Worm (Caenorhabditis elegans) whole organism, young adult: ENCODE data around the gene fbxc-20.

Experiments used
- C17E4.6 ChIP-seq: fragments of 200-800 bp; sonication (Bioruptor generic); IDR thresholded peaks from 2 replicates; pipeline ENCODE4 v1.3.6; 2022; ENCODE audit warnings: missing genetic modification reagents, missing genetic modification characterization, missing compliant biosample characterization
- D2030.7 ChIP-seq: fragments of 200-800 bp; sonication (Bioruptor generic); IDR thresholded peaks from 2 replicates; pipeline ENCODE4 v1.3.6; 2022; ENCODE audit warnings: missing genetic modification reagents, missing genetic modification characterization, missing compliant biosample characterization
- F23B12.7 ChIP-seq: sonication (generic microtip); optimal IDR thresholded peaks from 2 replicates; lab custom pipeline; 2017; ENCODE audit warnings: missing genetic modification characterization, mild to moderate bottlenecking, missing compliant biosample characterization, antibody characterized with exemption, moderate library complexity; ENCODE audit not compliant: insufficient read depth
- F33H1.4 ChIP-seq: fragments of 200-800 bp; sonication (Bioruptor generic); IDR thresholded peaks from 2 replicates; pipeline ENCODE4 v1.3.6; 2022; ENCODE audit warnings: missing genetic modification reagents, missing genetic modification characterization, missing compliant biosample characterization
- K11D2.4 ChIP-seq: fragments of 200-800 bp; sonication (Bioruptor generic); IDR thresholded peaks from 2 replicates; pipeline ENCODE4 v1.3.6; 2022; ENCODE audit warnings: missing genetic modification reagents, missing genetic modification characterization, missing compliant biosample characterization
- Y53F4B.3 ChIP-seq: fragments of 200-800 bp; sonication (Bioruptor generic); IDR thresholded peaks from 2 replicates; pipeline ENCODE4 v1.3.6; 2022; ENCODE audit warnings: missing genetic modification reagents, missing genetic modification characterization, missing compliant biosample characterization
- aptf-2 ChIP-seq: fragments of 200-800 bp; sonication (Bioruptor generic); conservative IDR thresholded peaks from 2 replicates; pipeline ENCODE4 v1.3.6; 2022; ENCODE audit warnings: missing genetic modification reagents, missing genetic modification characterization, missing compliant biosample characterization
- athp-1 ChIP-seq: sonication (generic microtip); optimal IDR thresholded peaks from 2 replicates; lab custom pipeline; 2017; ENCODE audit warnings: mild to moderate bottlenecking, missing genetic modification characterization, missing compliant biosample characterization
- attf-3 ChIP-seq: fragments of 200-800 bp; sonication (Bioruptor generic); conservative IDR thresholded peaks from 2 replicates; pipeline ENCODE4 v1.3.6; 2022; ENCODE audit warnings: missing genetic modification reagents, missing genetic modification characterization, missing compliant biosample characterization
- attf-5 ChIP-seq: fragments of 200-800 bp; sonication (Bioruptor generic); optimal IDR thresholded peaks from 2 replicates; lab custom pipeline; 2018; ENCODE audit warnings: mild to moderate bottlenecking, missing genetic modification characterization, missing compliant biosample characterization
- bed-1 ChIP-seq: fragments of 200-800 bp; sonication (Bioruptor generic); IDR thresholded peaks from 2 replicates; pipeline ENCODE4 v1.3.6; 2022; ENCODE audit warnings: missing genetic modification reagents, missing genetic modification characterization, missing compliant biosample characterization
- ceh-91 ChIP-seq: fragments of 200-800 bp; sonication (Bioruptor generic); IDR thresholded peaks from 2 replicates; pipeline ENCODE4 v1.3.6; 2022; ENCODE audit warnings: missing genetic modification reagents, missing genetic modification characterization, missing compliant biosample characterization
- chd-7 ChIP-seq: sonication (generic microtip); optimal IDR thresholded peaks from 2 replicates; lab custom pipeline; 2016; ENCODE audit warnings: mild to moderate bottlenecking, missing genetic modification characterization, moderate library complexity, missing compliant biosample characterization
- egl-18 ChIP-seq: fragments of 200-800 bp; sonication (Bioruptor generic); IDR thresholded peaks from 2 replicates; pipeline ENCODE4 v1.3.6; 2022; ENCODE audit warnings: missing genetic modification reagents, missing genetic modification characterization, missing compliant biosample characterization
- egl-44 ChIP-seq: fragments of 200-800 bp; sonication (Bioruptor generic); IDR thresholded peaks from 2 replicates; pipeline ENCODE4 v1.3.6; 2022; ENCODE audit warnings: missing genetic modification reagents, missing genetic modification characterization, missing compliant biosample characterization
- ekl-4 ChIP-seq: fragments of 200-800 bp; sonication (Bioruptor generic); IDR thresholded peaks from 2 replicates; pipeline ENCODE4 v1.3.6; 2022; ENCODE audit warnings: missing genetic modification reagents, missing genetic modification characterization, missing compliant biosample characterization
- ets-4 ChIP-seq: fragments of 200-800 bp; sonication (Bioruptor generic); optimal IDR thresholded peaks from 2 replicates; lab custom pipeline; 2018; ENCODE audit warnings: mild to moderate bottlenecking, missing genetic modification characterization, missing compliant biosample characterization
- him-1 ChIP-seq: sonication (generic microtip); optimal IDR thresholded peaks from 2 replicates; lab custom pipeline; 2016; ENCODE audit warnings: missing genotype, missing genetic modification reagents, missing genetic modification characterization, missing compliant biosample characterization
- hmg-20 ChIP-seq: fragments of 200-800 bp; sonication (Bioruptor generic); IDR thresholded peaks from 2 replicates; pipeline ENCODE4 v1.3.6; 2022; ENCODE audit warnings: missing genetic modification reagents, missing genetic modification characterization, missing compliant biosample characterization
- hrde-1 ChIP-seq: sonication (generic microtip); optimal IDR thresholded peaks from 2 replicates; lab custom pipeline; 2016; ENCODE audit warnings: missing genetic modification characterization, mild to moderate bottlenecking, missing compliant biosample characterization, moderate library complexity, missing genotype, missing genetic modification reagents, borderline replicate concordance
- hsf-1 ChIP-seq: fragments of 200-800 bp; sonication (Bioruptor generic); IDR thresholded peaks from 2 replicates; pipeline ENCODE4 v1.3.6; 2022; ENCODE audit warnings: missing genetic modification reagents, missing genetic modification characterization, missing compliant biosample characterization
- let-607 ChIP-seq, 2 experiments: fragments of 200-800 bp in 1 of 2; sonication (Bioruptor generic) in 1 of 2; sonication (generic microtip) in 1 of 2; optimal IDR thresholded peaks; 2 replicates each; lab custom pipeline; 2016 to 2018; ENCODE audit warnings: mild to moderate bottlenecking in 2 of 2, missing compliant biosample characterization in 2 of 2, missing genetic modification characterization in 2 of 2, moderate library complexity in 2 of 2, missing genotype in 1 of 2
- lin-35 ChIP-seq, 3 experiments: fragments of 150-350 bp in 2 of 3; sonication (generic microtip) in 1 of 3; optimal IDR thresholded peaks; 2 replicates each; lab custom pipeline; 2014 to 2018; ENCODE audit warnings: missing biosample characterization in 3 of 3, missing genetic modification characterization in 3 of 3, missing genetic modification reagents in 3 of 3
- lir-1 ChIP-seq: fragments of 200-800 bp; sonication (Bioruptor generic); conservative IDR thresholded peaks from 2 replicates; pipeline ENCODE4 v1.3.6; 2022; ENCODE audit warnings: missing genetic modification reagents, missing genetic modification characterization, missing compliant biosample characterization
- mel-28 ChIP-seq: sonication (generic microtip); optimal IDR thresholded peaks from 2 replicates; lab custom pipeline; 2016; ENCODE audit warnings: borderline replicate concordance, mild to moderate bottlenecking, missing genetic modification characterization, missing compliant biosample characterization
- mxl-1 ChIP-seq: sonication (generic microtip); optimal IDR thresholded peaks from 2 replicates; lab custom pipeline; 2016; ENCODE audit warnings: missing genetic modification characterization, missing compliant biosample characterization
- nfyb-1 ChIP-seq: fragments of 200-800 bp; sonication (Bioruptor generic); IDR thresholded peaks from 2 replicates; pipeline ENCODE4 v1.3.6; 2022; ENCODE audit warnings: missing genetic modification reagents, missing genetic modification characterization, missing compliant biosample characterization
- nhr-179 ChIP-seq: sonication (generic microtip); optimal IDR thresholded peaks from 2 replicates; lab custom pipeline; 2016; ENCODE audit warnings: mild to moderate bottlenecking, missing genetic modification characterization, missing compliant biosample characterization
- nhr-27 ChIP-seq: fragments of 200-800 bp; sonication (Bioruptor generic); optimal IDR thresholded peaks from 2 replicates; lab custom pipeline; 2018; ENCODE audit warnings: mild to moderate bottlenecking, missing genetic modification characterization, moderate library complexity, missing compliant biosample characterization
- pbrm-1 ChIP-seq: fragments of 200-800 bp; sonication (Bioruptor generic); IDR thresholded peaks from 2 replicates; pipeline ENCODE4 v1.3.6; 2022; ENCODE audit warnings: missing genetic modification reagents, missing genetic modification characterization, missing compliant biosample characterization
- rcor-1 ChIP-seq: fragments of 200-800 bp; sonication (Bioruptor generic); IDR thresholded peaks from 2 replicates; pipeline ENCODE4 v1.3.6; 2022; ENCODE audit warnings: missing genetic modification reagents, missing genetic modification characterization, missing compliant biosample characterization
- sptf-2 ChIP-seq: fragments of 200-800 bp; sonication (Bioruptor generic); optimal IDR thresholded peaks from 2 replicates; lab custom pipeline; 2018; ENCODE audit warnings: mild to moderate bottlenecking, missing genetic modification characterization, missing compliant biosample characterization
- tlf-1 ChIP-seq: fragments of 200-800 bp; sonication (Bioruptor generic); optimal IDR thresholded peaks from 2 replicates; lab custom pipeline; 2018; ENCODE audit warnings: mild to moderate bottlenecking, missing genetic modification characterization, missing compliant biosample characterization
- unc-130 ChIP-seq: sonication (generic microtip); optimal IDR thresholded peaks from 2 replicates; lab custom pipeline; 2016; ENCODE audit warnings: missing genetic modification reagents, missing genetic modification characterization, missing compliant biosample characterization
- xnd-1 ChIP-seq: sonication (generic microtip); optimal IDR thresholded peaks from 2 replicates; lab custom pipeline; 2016; ENCODE audit warnings: missing genotype, missing genetic modification reagents, missing genetic modification characterization, missing compliant biosample characterization
- ztf-18 ChIP-seq: sonication (generic microtip); optimal IDR thresholded peaks from 2 replicates; lab custom pipeline; 2016; ENCODE audit warnings: missing genotype, mild to moderate bottlenecking, missing genetic modification characterization, missing compliant biosample characterization
- ztf-28 ChIP-seq: fragments of 200-800 bp; sonication (Bioruptor generic); IDR thresholded peaks from 2 replicates; pipeline ENCODE4 v1.3.6; 2022; ENCODE audit warnings: missing genetic modification reagents, missing genetic modification characterization, missing compliant biosample characterization

The fbxc-20 gene

DNA sequence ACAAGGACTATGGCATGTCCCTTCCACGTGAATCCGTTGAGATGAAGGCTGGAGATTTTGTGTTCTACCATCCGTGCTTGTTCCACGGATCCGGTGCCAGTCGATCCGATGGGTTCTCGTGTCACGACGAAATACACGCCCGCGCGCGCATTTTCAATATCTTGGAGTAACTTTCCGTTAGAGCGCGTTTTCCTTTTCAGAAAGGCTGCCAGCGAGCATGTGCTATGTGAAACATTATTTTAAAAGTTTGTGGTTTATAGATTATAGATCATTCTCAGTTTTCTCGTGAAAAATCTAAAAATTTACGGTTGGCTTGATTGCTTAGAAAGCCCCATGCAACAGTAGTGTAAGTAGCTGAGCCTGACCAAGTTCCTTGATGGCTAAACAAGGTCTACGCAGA, at the start of gene fbxc-20:
Gene fbxc-20 (plus strand): TSS at position 301 of the 400 bp plus-strand sequence.
- TF ChIP-seq lin-35 (GFP tag; optimal IDR thresholded peaks at IDR 0.05; lab: Kevin White, UChicago) (no peak), ztf-18 (tag; lab: Kevin White, UChicago) (no peak), unc-130 (GFP tag; lab: Kevin White, UChicago) (no peak), him-1 (no peak), bed-1 (GFP tag; lab: Robert Waterston, UW) (no peak), lir-1 (GFP tag; lab: Robert Waterston, UW) (no peak), mxl-1 (tag; lab: Kevin White, UChicago) (no peak), ekl-4 (GFP tag; lab: Robert Waterston, UW) (no peak), pbrm-1 (GFP tag; lab: Robert Waterston, UW) (no peak), ztf-28 (no peak), egl-44 (GFP tag; lab: Robert Waterston, UW) (no peak), C17E4.6 (GFP tag; lab: Robert Waterston, UW) (no peak), F23B12.7 (tag; lab: Kevin White, UChicago) (no peak), K11D2.4 (GFP tag; lab: Robert Waterston, UW) (no peak), hmg-20 (GFP tag; lab: Robert Waterston, UW) (no peak), attf-3 (GFP tag; lab: Robert Waterston, UW) (no peak), tlf-1 (GFP tag; lab: Kevin White, UChicago) (no peak), Y53F4B.3 (GFP tag; lab: Robert Waterston, UW) (no peak)
- TF ChIP-seq, all 124 proteins: peak for 0

DNA sequence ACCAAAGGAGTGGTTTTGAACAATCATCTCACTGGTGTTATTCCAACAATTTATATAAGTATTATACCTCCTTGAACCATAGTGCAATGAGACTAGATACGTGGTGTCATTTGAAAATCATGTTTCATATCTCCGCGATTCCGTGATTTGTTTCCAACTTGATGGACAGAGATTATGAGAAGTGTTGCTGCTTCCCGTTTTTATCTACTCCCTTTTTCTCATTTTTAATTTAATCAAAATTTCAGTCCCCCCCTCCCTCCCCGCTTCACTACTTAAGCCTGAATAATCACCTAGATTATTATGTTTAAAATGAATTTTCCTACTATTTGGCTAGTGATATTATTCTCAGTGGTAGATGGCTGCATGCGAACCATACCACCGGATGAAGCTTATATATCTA, 46.8 kb upstream of the fbxc-20 start, which contains the start of gene F16G10.3:
Gene F16G10.3 (plus strand): TSS at position 301 of the 400 bp plus-strand sequence.
- no peak for TF ChIP-seq hrde-1 (tag; lab: Kevin White, UChicago)
- TF ChIP-seq nhr-179: no peak
- no peak for TF ChIP-seq lin-35 (GFP tag; optimal IDR thresholded peaks at IDR 0.05; lab: Kevin White, UChicago)
- TF ChIP-seq nfyb-1 (GFP tag; lab: Robert Waterston, UW): no peak
- TF ChIP-seq F23B12.7 (tag; lab: Kevin White, UChicago): no peak
- TF ChIP-seq hsf-1: no peak
- TF ChIP-seq nhr-27 (tag; lab: Kevin White, UChicago): no peak
- no peak for TF ChIP-seq ceh-91 (GFP tag; lab: Robert Waterston, UW)
- TF ChIP-seq, all 124 proteins: peak for 0

DNA sequence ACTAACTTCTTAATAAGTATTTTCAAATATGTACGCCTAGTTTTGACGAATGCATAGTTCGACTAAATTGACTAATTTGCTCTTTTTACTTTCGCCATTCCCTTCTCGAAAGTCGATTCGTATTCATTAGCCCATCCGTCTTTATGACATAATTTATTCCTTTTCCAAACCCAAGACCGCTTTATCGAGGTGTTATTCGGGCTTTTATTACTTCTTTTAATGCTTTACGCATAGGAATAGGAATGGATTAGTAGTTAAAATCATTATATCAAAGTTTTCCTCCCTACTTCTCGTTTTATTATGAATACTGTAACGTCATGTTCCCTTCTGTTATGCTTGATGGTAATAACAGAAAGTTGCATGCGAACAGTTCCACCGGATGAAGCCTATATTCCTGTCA, 44.0 kb upstream of the fbxc-20 start, which contains the start of gene F16G10.2:
Gene F16G10.2 (plus strand): TSS at position 301 of the 400 bp plus-strand sequence.
- TF ChIP-seq ets-4 (GFP tag; lab: Kevin White, UChicago): no peak
- no peak for TF ChIP-seq mel-28 (tag; lab: Kevin White, UChicago)
- TF ChIP-seq D2030.7: no peak
- no peak for TF ChIP-seq aptf-2 (GFP tag; lab: Robert Waterston, UW)
- TF ChIP-seq xnd-1 (tag; lab: Kevin White, UChicago): no peak
- no peak for TF ChIP-seq chd-7 (tag; lab: Kevin White, UChicago)
- no peak for TF ChIP-seq rcor-1 (GFP tag; lab: Robert Waterston, UW)
- TF ChIP-seq attf-5 (GFP tag; lab: Kevin White, UChicago): no peak
- no peak for TF ChIP-seq sptf-2 (GFP tag; lab: Kevin White, UChicago)
- TF ChIP-seq let-607 (tag; optimal IDR thresholded peaks at IDR 0.05; lab: Kevin White, UChicago): no peak
- no peak for TF ChIP-seq athp-1
- no peak for TF ChIP-seq egl-18 (GFP tag; lab: Robert Waterston, UW)
- TF ChIP-seq nhr-179: no peak
- TF ChIP-seq F33H1.4: no peak
